Worm (Caenorhabditis elegans) whole organism, L1 larva: Measurements from ENCODE around the gene mrpl-11.

Experiments
- aly-2 ChIP-seq: fragments of 150-350 bp; optimal IDR thresholded peaks from 2 replicates; lab custom pipeline; 2014; ENCODE audit warnings: missing biosample characterization, missing genetic modification characterization
- ama-1 ChIP-seq: fragments of 150-350 bp; optimal IDR thresholded peaks from 2 replicates; lab custom pipeline; 2014
- ceh-82 ChIP-seq, 3 experiments: fragments of 150-350 bp in 1 of 3; sonication (generic microtip) in 2 of 3; optimal IDR thresholded peaks; 2 replicates each; lab custom pipeline; 2014 to 2017; ENCODE audit warnings: missing biosample characterization in 3 of 3, missing genetic modification characterization in 3 of 3
- dsc-1 ChIP-seq: sonication (generic microtip); optimal IDR thresholded peaks from 2 replicates; lab custom pipeline; 2016; ENCODE audit warnings: mild to moderate bottlenecking, missing genetic modification characterization, missing compliant biosample characterization
- fkh-10 ChIP-seq: sonication (generic microtip); optimal IDR thresholded peaks from 2 replicates; lab custom pipeline; 2017; ENCODE audit warnings: missing biosample characterization, missing genetic modification reagents, missing genetic modification characterization
- lin-35 ChIP-seq, 2 experiments: fragments of 150-350 bp; optimal IDR thresholded peaks; 2 replicates each; lab custom pipeline; 2014; ENCODE audit warnings: missing biosample characterization in 2 of 2, missing genetic modification characterization in 2 of 2, missing genetic modification reagents in 2 of 2
- mep-1 ChIP-seq: fragments of 150-350 bp; optimal IDR thresholded peaks from 2 replicates; lab custom pipeline; 2014; ENCODE audit warnings: missing biosample characterization, missing genetic modification characterization
- sptf-1 ChIP-seq: fragments of 150-350 bp; optimal IDR thresholded peaks from 2 replicates; lab custom pipeline; 2014; ENCODE audit warnings: missing biosample characterization, missing genetic modification characterization

- TF ChIP-seq mep-1 (tag; lab: Kevin White, UChicago) (no peak), aly-2 (tag; lab: Kevin White, UChicago) (no peak), ceh-82 (tag; optimal IDR thresholded peaks at IDR 0.05; lab: Kevin White, UChicago) (no peak), lin-35 (GFP tag; optimal IDR thresholded peaks at IDR 0.05; lab: Kevin White, UChicago) (no peak), sptf-1 (tag; lab: Kevin White, UChicago) (no peak), ama-1 (no peak), fkh-10 (GFP tag; lab: Kevin White, UChicago) (no peak), dsc-1 (tag; lab: Kevin White, UChicago) (no peak)
Measured at ce11 chrIII:8674980-8675485, 42.4 kb upstream of the mrpl-11 start, which contains the start of gene pgl-2.
